Worm (Caenorhabditis elegans) whole organism, L2 larva: ENCODE data around the gene oac-5.

Experiments
- C34F6.9 ChIP-seq: fragments of 150-350 bp; optimal IDR thresholded peaks from 2 replicates; lab custom pipeline; 2014; ENCODE audit warnings: missing biosample characterization, missing genetic modification characterization
- F13H6.1 ChIP-seq: sonication (generic microtip); optimal IDR thresholded peaks from 2 replicates; lab custom pipeline; 2016; ENCODE audit warnings: missing genetic modification characterization, missing compliant biosample characterization
- R02D3.7 ChIP-seq: fragments of 150-350 bp; optimal IDR thresholded peaks from 2 replicates; lab custom pipeline; 2014; ENCODE audit warnings: missing biosample characterization, missing genetic modification characterization
- Y55F3AM.14 ChIP-seq: fragments of 200-800 bp; sonication (Bioruptor generic); optimal IDR thresholded peaks from 2 replicates; lab custom pipeline; 2018; ENCODE audit warnings: mild to moderate bottlenecking, missing genetic modification characterization, missing compliant biosample characterization
- aly-2 ChIP-seq: fragments of 150-350 bp; optimal IDR thresholded peaks from 2 replicates; lab custom pipeline; 2014; ENCODE audit warnings: missing biosample characterization, missing genetic modification characterization
- ama-1 ChIP-seq: fragments of 150-350 bp; optimal IDR thresholded peaks from 2 replicates; lab custom pipeline; 2018; ENCODE audit warnings: inconsistent platforms
- blmp-1 ChIP-seq: sonication (generic microtip); optimal IDR thresholded peaks from 2 replicates; lab custom pipeline; 2017; ENCODE audit warnings: missing genetic modification characterization, mild to moderate bottlenecking, missing compliant biosample characterization, antibody characterized with exemption, moderate library complexity; ENCODE audit not compliant: insufficient read depth
- crh-2 ChIP-seq: sonication (generic microtip); optimal IDR thresholded peaks from 2 replicates; lab custom pipeline; 2017; ENCODE audit warnings: missing biosample characterization, missing genetic modification characterization
- dmd-4 ChIP-seq: sonication (generic microtip); optimal IDR thresholded peaks from 2 replicates; lab custom pipeline; 2017; ENCODE audit warnings: missing biosample characterization, missing genetic modification characterization
- elt-1 ChIP-seq: fragments of 150-350 bp; optimal IDR thresholded peaks from 2 replicates; lab custom pipeline; 2014; ENCODE audit warnings: missing biosample characterization, missing genetic modification characterization
- elt-3 ChIP-seq: sonication (generic microtip); optimal IDR thresholded peaks from 2 replicates; lab custom pipeline; 2017; ENCODE audit warnings: missing biosample characterization, missing genetic modification characterization
- fos-1 ChIP-seq: fragments of 150-350 bp; optimal IDR thresholded peaks from 2 replicates; lab custom pipeline; 2014; ENCODE audit warnings: missing biosample characterization, missing genetic modification characterization
- gmeb-1 ChIP-seq: fragments of 150-350 bp; optimal IDR thresholded peaks from 2 replicates; lab custom pipeline; 2014; ENCODE audit warnings: missing biosample characterization, missing genetic modification characterization
- lin-13 ChIP-seq: fragments of 150-350 bp; optimal IDR thresholded peaks from 2 replicates; lab custom pipeline; 2014; ENCODE audit warnings: missing biosample characterization, missing genetic modification reagents, missing genetic modification characterization
- lin-39 ChIP-seq: fragments of 150-350 bp; optimal IDR thresholded peaks from 2 replicates; lab custom pipeline; 2014; ENCODE audit warnings: missing biosample characterization, missing genetic modification reagents, missing genetic modification characterization
- lsy-2 ChIP-seq, 2 experiments: fragments of 150-350 bp in 1 of 2; sonication (generic microtip) in 1 of 2; optimal IDR thresholded peaks; 2 replicates each; lab custom pipeline; 2014 to 2017; ENCODE audit warnings: missing biosample characterization in 2 of 2, missing genetic modification characterization in 2 of 2
- mab-5 ChIP-seq: fragments of 150-350 bp; optimal IDR thresholded peaks from 2 replicates; lab custom pipeline; 2014; ENCODE audit warnings: missing biosample characterization, missing genetic modification characterization
- mbf-1 ChIP-seq: sonication (generic microtip); optimal IDR thresholded peaks from 2 replicates; lab custom pipeline; 2017; ENCODE audit warnings: missing biosample characterization, missing genetic modification characterization
- nhr-11 ChIP-seq: fragments of 150-350 bp; optimal IDR thresholded peaks from 2 replicates; lab custom pipeline; 2014; ENCODE audit warnings: missing biosample characterization, missing genetic modification characterization
- nhr-129 ChIP-seq: fragments of 150-350 bp; optimal IDR thresholded peaks from 2 replicates; lab custom pipeline; 2014; ENCODE audit warnings: missing biosample characterization, missing genetic modification characterization
- nhr-21 ChIP-seq: fragments of 150-350 bp; optimal IDR thresholded peaks from 2 replicates; lab custom pipeline; 2014; ENCODE audit warnings: missing biosample characterization, missing genetic modification characterization
- nhr-23 ChIP-seq: fragments of 150-350 bp; optimal IDR thresholded peaks from 2 replicates; lab custom pipeline; 2014; ENCODE audit warnings: missing biosample characterization, missing genetic modification reagents, missing genetic modification characterization
- nhr-237 ChIP-seq: fragments of 150-350 bp; optimal IDR thresholded peaks from 2 replicates; lab custom pipeline; 2014; ENCODE audit warnings: missing biosample characterization, missing genetic modification characterization
- nhr-25 ChIP-seq: fragments of 150-350 bp; sonication (generic microtip); optimal IDR thresholded peaks from 3 replicates; lab custom pipeline; 2014; ENCODE audit warnings: missing biosample characterization, missing genetic modification characterization
- nhr-6 ChIP-seq: fragments of 150-350 bp; optimal IDR thresholded peaks from 2 replicates; lab custom pipeline; 2014; ENCODE audit warnings: missing biosample characterization, missing genetic modification characterization
- peb-1 ChIP-seq: fragments of 150-350 bp; optimal IDR thresholded peaks from 2 replicates; lab custom pipeline; 2014; ENCODE audit warnings: missing biosample characterization, missing genetic modification characterization
- sem-4 ChIP-seq: fragments of 150-350 bp; optimal IDR thresholded peaks from 2 replicates; lab custom pipeline; 2014; ENCODE audit warnings: missing biosample characterization, missing genetic modification reagents, missing genetic modification characterization
- skn-1 ChIP-seq: sonication (generic microtip); optimal IDR thresholded peaks from 2 replicates; lab custom pipeline; 2017; ENCODE audit warnings: missing biosample characterization, missing genetic modification characterization
- snpc-4 ChIP-seq: fragments of 150-350 bp; optimal IDR thresholded peaks from 2 replicates; lab custom pipeline; 2014; ENCODE audit warnings: missing biosample characterization, missing genetic modification characterization
- unc-62 ChIP-seq: fragments of 150-350 bp; optimal IDR thresholded peaks from 2 replicates; lab custom pipeline; 2014; ENCODE audit warnings: missing biosample characterization, missing genetic modification reagents, missing genetic modification characterization
- zag-1 ChIP-seq: fragments of 150-350 bp; optimal IDR thresholded peaks from 2 replicates; lab custom pipeline; 2014; ENCODE audit warnings: missing biosample characterization, missing genetic modification characterization
- ztf-1 ChIP-seq: fragments of 200-800 bp; sonication (Bioruptor generic); conservative IDR thresholded peaks from 2 replicates; pipeline ENCODE4 v1.3.6; 2022; ENCODE audit warnings: missing genetic modification characterization, missing compliant biosample characterization
- ztf-11 ChIP-seq: sonication (generic microtip); optimal IDR thresholded peaks from 2 replicates; lab custom pipeline; 2017; ENCODE audit warnings: missing biosample characterization, missing genetic modification characterization
- ztf-4 ChIP-seq: fragments of 150-350 bp; optimal IDR thresholded peaks from 2 replicates; lab custom pipeline; 2014; ENCODE audit warnings: missing biosample characterization, missing genetic modification characterization

Gene oac-5

ce11 chrV:16256395-16256794 lies 36.1 kb upstream of the oac-5 start, which contains the start of gene bgnt-1.3:
TSS of gene bgnt-1.3 (minus strand) at chrV:16256495.
- TF ChIP-seq ama-1 (lab: Kevin White, UChicago): no peak
- TF ChIP-seq nhr-23 (tag; lab: Kevin White, UChicago): no peak
- TF ChIP-seq Y55F3AM.14 (GFP tag; lab: Kevin White, UChicago): no peak
- no peak for TF ChIP-seq blmp-1 (tag; lab: Kevin White, UChicago)
- TF ChIP-seq elt-1: no peak
- TF ChIP-seq ztf-4: no peak
- no peak for TF ChIP-seq crh-2
- no peak for TF ChIP-seq dmd-4 (tag; lab: Kevin White, UChicago)
- TF ChIP-seq C34F6.9 (tag; lab: Kevin White, UChicago): no peak
- no peak for TF ChIP-seq fos-1 (tag; lab: Kevin White, UChicago)
- TF ChIP-seq lin-13 (GFP tag; lab: Kevin White, UChicago): no peak
- no peak for TF ChIP-seq mbf-1
- TF ChIP-seq R02D3.7 (tag; lab: Kevin White, UChicago): no peak
- no peak for TF ChIP-seq nhr-21 (tag; lab: Kevin White, UChicago)
- TF ChIP-seq sem-4 (tag; lab: Kevin White, UChicago): no peak
- no peak for TF ChIP-seq peb-1 (tag; lab: Kevin White, UChicago)
- TF ChIP-seq nhr-6: no peak
- TF ChIP-seq unc-62 (GFP tag; lab: Kevin White, UChicago): no peak
- no peak for TF ChIP-seq zag-1 (tag; lab: Kevin White, UChicago)
- TF ChIP-seq, all 48 proteins: peak for 0

- no peak for TF ChIP-seq nhr-23 (tag; lab: Kevin White, UChicago)
- no peak for TF ChIP-seq snpc-4 (tag; lab: Kevin White, UChicago)
- TF ChIP-seq lin-39 (tag; lab: Kevin White, UChicago): no peak
- no peak for TF ChIP-seq ama-1 (lab: Kevin White, UChicago)
- no peak for TF ChIP-seq skn-1 (tag; lab: Kevin White, UChicago)
- no peak for TF ChIP-seq lsy-2 (tag; optimal IDR thresholded peaks at IDR 0.05; lab: Kevin White, UChicago)
- TF ChIP-seq elt-3 (tag; lab: Kevin White, UChicago): no peak
- no peak for TF ChIP-seq ztf-4
- TF ChIP-seq nhr-11 (tag; lab: Kevin White, UChicago): no peak
- TF ChIP-seq dmd-4 (tag; lab: Kevin White, UChicago): no peak
- no peak for TF ChIP-seq sem-4 (tag; lab: Kevin White, UChicago)
These were observed 34.4 kb upstream of the oac-5 start, which contains the start of gene nhr-218 for ce11 chrV:16258142-16258541. TSS of gene nhr-218 (plus strand) at chrV:16258442.

ce11 chrV:16259684-16260083 lies 32.8 kb upstream of the oac-5 start, which contains the start of gene nhr-127:
TSS of gene nhr-127 (plus strand) at chrV:16259984.
- no peak for TF ChIP-seq ztf-1 (GFP tag; lab: Robert Waterston, UW)
- TF ChIP-seq sem-4 (tag; lab: Kevin White, UChicago): no peak
- TF ChIP-seq nhr-237 (tag; lab: Kevin White, UChicago): no peak
- no peak for TF ChIP-seq gmeb-1
- TF ChIP-seq ztf-11 (tag; lab: Kevin White, UChicago): no peak
- TF ChIP-seq Y55F3AM.14 (GFP tag; lab: Kevin White, UChicago): no peak
- no peak for TF ChIP-seq fos-1 (tag; lab: Kevin White, UChicago)
- no peak for TF ChIP-seq nhr-129 (tag; lab: Kevin White, UChicago)
- TF ChIP-seq aly-2 (tag; lab: Kevin White, UChicago): no peak
- no peak for TF ChIP-seq mab-5 (tag; lab: Kevin White, UChicago)
- TF ChIP-seq nhr-25 (tag; lab: Kevin White, UChicago): no peak

ce11 chrV:16266514-16266913 lies 26.0 kb upstream of the oac-5 start, which contains the start of gene T13F3.4:
TSS of gene T13F3.4 (minus strand) at chrV:16266614.
- TF ChIP-seq unc-62 (GFP tag; lab: Kevin White, UChicago) (no peak), nhr-11 (tag; lab: Kevin White, UChicago) (no peak), nhr-6 (no peak), lsy-2 (tag; optimal IDR thresholded peaks at IDR 0.05; lab: Kevin White, UChicago) (no peak), nhr-25 (tag; lab: Kevin White, UChicago) (no peak), mab-5 (tag; lab: Kevin White, UChicago) (no peak), nhr-129 (tag; lab: Kevin White, UChicago) (no peak), C34F6.9 (tag; lab: Kevin White, UChicago) (no peak), ama-1 (lab: Kevin White, UChicago) (no peak), F13H6.1 (tag; lab: Kevin White, UChicago) (no peak), lin-13 (GFP tag; lab: Kevin White, UChicago) (no peak), dmd-4 (tag; lab: Kevin White, UChicago) (no peak), elt-1 (no peak), nhr-23 (tag; lab: Kevin White, UChicago) (no peak)
